Worm (Caenorhabditis elegans): ENCODE data around the gene C29F9.12.

DNA sequence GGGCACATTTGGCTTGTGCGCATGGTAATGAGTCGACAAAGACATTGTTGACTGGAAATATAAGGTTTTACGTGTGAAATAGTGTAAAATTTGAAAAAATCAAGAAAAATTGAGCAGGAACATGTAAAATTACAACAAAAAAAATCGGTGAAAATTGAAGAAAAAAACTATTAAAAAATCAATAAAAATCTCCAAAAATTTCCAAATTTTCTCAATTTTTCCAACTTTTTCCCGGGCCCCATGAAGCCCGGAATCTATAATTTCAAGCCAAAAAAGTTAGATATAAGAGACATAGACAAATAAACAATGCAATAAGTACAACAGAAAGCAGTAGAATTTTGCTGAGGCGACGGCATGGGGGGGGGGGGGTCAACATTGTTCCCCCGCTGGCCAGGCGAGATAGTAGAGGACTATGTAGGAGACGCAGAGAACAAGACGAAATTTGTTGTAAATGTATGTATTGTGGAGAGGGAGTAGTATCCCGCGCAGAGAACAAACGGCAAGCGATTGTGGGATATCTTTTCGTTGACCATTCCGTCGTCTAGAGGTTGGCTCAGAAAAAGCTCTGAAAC lies 27.0 kb downstream of the C29F9.12 start, which contains the start of gene pat-4:
- TF ChIP-seq flt-1 (GFP tag; IDR thresholded peaks at IDR 0.05), result no peak
- no peak for TF ChIP-seq med-1 (GFP tag; optimal IDR thresholded peaks at IDR 0.05; ENCODE audit: insufficient read depth)
- TF ChIP-seq tab-1 (GFP tag; IDR thresholded peaks at IDR 0.05), result no peak
- no peak for TF ChIP-seq cog-1 (tag; optimal IDR thresholded peaks at IDR 0.05)

All from whole organism, midembryonic.